Fruit fly (Drosophila melanogaster): ENCODE data around the gene CCT7.

DNA sequence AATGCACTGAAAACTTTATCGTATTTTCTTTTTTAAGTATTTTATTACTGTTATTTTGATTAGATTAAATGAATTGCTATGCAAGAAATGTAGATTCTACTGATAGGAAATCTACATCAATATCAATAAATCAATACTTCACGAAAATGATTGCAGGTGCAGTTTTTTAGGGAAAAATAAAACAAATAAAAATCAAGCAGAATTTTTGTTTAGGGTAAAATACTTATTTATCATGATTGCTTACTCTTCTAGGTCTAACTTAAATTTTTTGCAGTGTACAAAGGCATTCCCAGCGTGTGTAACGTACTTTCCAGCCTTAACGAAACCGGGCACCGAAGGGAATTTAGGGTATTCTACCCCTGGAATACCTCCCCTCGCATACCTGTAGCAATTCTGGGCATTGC is 7.2 kb downstream of the CCT7 start:
- TF ChIP-seq psq (optimal IDR thresholded peaks at IDR 0.05) (no peak), h (optimal IDR thresholded peaks at IDR 0.05) (no peak), insv (optimal IDR thresholded peaks at IDR 0.05) (no peak), Myc (optimal IDR thresholded peaks at IDR 0.05) (no peak), Sin3A (optimal IDR thresholded peaks at IDR 0.05) (no peak)

Data from Kc167 (cell line).